Worm (Caenorhabditis elegans) whole organism, late embryonic: ENCODE results near the gene F21H7.5.

Source experiments
- ceh-48 ChIP-seq: sonication (generic microtip); optimal IDR thresholded peaks from 2 replicates; lab custom pipeline; 2016; ENCODE audit warnings: missing genetic modification characterization, inconsistent platforms, missing compliant biosample characterization
- fkh-10 ChIP-seq: fragments of 150-350 bp; optimal IDR thresholded peaks from 2 replicates; lab custom pipeline; 2014; ENCODE audit warnings: missing biosample characterization, missing genetic modification reagents, missing genetic modification characterization
- lim-6 ChIP-seq: sonication (generic microtip); optimal IDR thresholded peaks from 2 replicates; lab custom pipeline; 2016; ENCODE audit warnings: missing genetic modification characterization, missing compliant biosample characterization
- mec-3 ChIP-seq: sonication (generic microtip); optimal IDR thresholded peaks from 2 replicates; lab custom pipeline; 2016; ENCODE audit warnings: borderline replicate concordance, missing genetic modification characterization, missing compliant biosample characterization
- rnt-1 ChIP-seq: sonication (generic microtip); optimal IDR thresholded peaks from 2 replicates; lab custom pipeline; 2016; ENCODE audit warnings: missing genetic modification characterization, missing compliant biosample characterization
- sdc-2 ChIP-seq: sonication (generic microtip); optimal IDR thresholded peaks from 2 replicates; lab custom pipeline; 2016; ENCODE audit warnings: missing genotype, missing genetic modification characterization, missing compliant biosample characterization

Gene F21H7.5

ce11 chrV:16287619-16288018, 50.3 kb downstream of the F21H7.5 start, which contains the start of gene F28G4.3:
Gene F28G4.3, minus strand, starts transcription at chrV:16287719.
- no peak for TF ChIP-seq ceh-48
- TF ChIP-seq mec-3 (tag; lab: Kevin White, UChicago): no peak
- TF ChIP-seq rnt-1: no peak
- no peak for TF ChIP-seq sdc-2 (tag; lab: Kevin White, UChicago)
- no peak for TF ChIP-seq lim-6 (tag; lab: Kevin White, UChicago)
- no peak for TF ChIP-seq fkh-10 (GFP tag; lab: Kevin White, UChicago)
- TF ChIP-seq, all 69 proteins: peak for 0
